Worm (Caenorhabditis elegans): ENCODE measurements around the gene ist-1.

DNA sequence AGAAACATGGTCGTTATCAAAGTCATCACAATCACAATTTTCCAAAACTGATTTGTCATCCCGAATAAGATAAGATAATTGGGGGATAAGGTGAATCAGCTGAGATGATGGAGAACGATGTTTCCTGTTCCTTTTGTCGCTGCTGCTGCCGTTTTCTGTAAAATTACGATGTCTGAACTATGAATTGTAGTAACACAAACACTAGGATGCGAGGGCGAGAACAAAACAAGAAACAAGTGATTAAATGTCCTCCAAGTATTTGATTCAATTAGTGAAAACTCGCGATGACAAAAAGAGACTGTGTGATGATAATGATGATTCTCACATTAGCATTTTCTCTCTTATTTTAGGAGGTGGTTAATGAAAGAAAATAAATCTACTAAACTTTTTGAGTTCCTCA lies 29.4 kb downstream of the ist-1 start, which contains the start of gene C54D1.7:
- TF ChIP-seq nhr-237 (tag; optimal IDR thresholded peaks at IDR 0.05) (no peak), elt-3 (tag; optimal IDR thresholded peaks at IDR 0.05) (peak; percentile 23), drap-1 (GFP tag; optimal IDR thresholded peaks at IDR 0.05) (no peak), M03D4.4 (tag; optimal IDR thresholded peaks at IDR 0.05) (no peak), nhr-28 (tag; optimal IDR thresholded peaks at IDR 0.05) (no peak), elt-1 (tag; optimal IDR thresholded peaks at IDR 0.05; ENCODE audit: borderline replicate concordance, insufficient read depth) (no peak), unc-39 (tag; optimal IDR thresholded peaks at IDR 0.05) (no peak)
